Fruit fly (Drosophila melanogaster): ENCODE data around the gene CG33986.

DNA sequence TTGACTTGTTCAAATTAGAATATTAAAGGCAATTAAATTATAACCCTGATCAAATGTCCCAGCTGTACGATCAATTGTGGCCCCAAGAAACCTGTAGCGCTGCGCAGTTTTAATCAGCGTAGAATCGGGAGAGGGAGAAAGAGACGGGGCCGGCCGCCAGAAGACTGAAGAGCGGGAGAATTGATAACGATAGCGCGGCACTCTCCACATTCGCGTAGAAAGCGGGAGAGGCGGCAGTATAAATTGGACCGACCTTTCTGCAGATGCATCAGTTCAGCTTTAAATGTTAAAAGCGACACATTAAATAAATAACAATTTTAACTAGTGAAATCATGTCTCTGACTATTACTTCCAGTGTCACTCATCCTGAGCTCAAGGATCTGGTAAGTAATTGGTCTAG, 14.3 kb downstream of the CG33986 start, which contains the start of gene MsrA:
- no peak for TF ChIP-seq CG3919 (GFP tag; optimal IDR thresholded peaks at IDR 0.05)
- no peak for TF ChIP-seq OdsH (GFP tag; optimal IDR thresholded peaks at IDR 0.05)
- TF ChIP-seq svp (GFP tag): peak; percentile 80
- no peak for TF ChIP-seq CG11902 (GFP tag; optimal IDR thresholded peaks at IDR 0.05)
- TF ChIP-seq CG8632 (GFP tag; optimal IDR thresholded peaks at IDR 0.05): no peak
- TF ChIP-seq Eip93F (GFP tag; optimal IDR thresholded peaks at IDR 0.05): no peak
- no peak for TF ChIP-seq Sox102F (GFP tag; optimal IDR thresholded peaks at IDR 0.05)

Data from whole organism, prepupa.